Fruit fly (Drosophila melanogaster) Kc167 (cell line): ENCODE results near the gene Eo.

ENCODE experiments used
- insv ChIP-seq: fragments of >200 bp; optimal IDR thresholded peaks from 3 replicates; lab custom pipeline; 2018; ENCODE audit warnings: missing external identifiers
- psq ChIP-seq: fragments of >200 bp; optimal IDR thresholded peaks from 2 replicates; lab custom pipeline; 2017; ENCODE audit warnings: missing external identifiers
- ttk ChIP-seq: sonication (Bioruptor generic); optimal IDR thresholded peaks from 2 replicates; lab custom pipeline; 2017; ENCODE audit warnings: missing external identifiers

dm6 chrX:14892303-14892702, 26.3 kb downstream of the Eo start:
- TF ChIP-seq insv (lab: Kevin White, UChicago), result no peak
- no peak for TF ChIP-seq psq
- TF ChIP-seq ttk (lab: Kevin White, UChicago), result no peak
